Fruit fly (Drosophila melanogaster) whole organism, embryonic: ENCODE data around the gene dunk.

Experiments
- Abd-B ChIP-seq: fragments of 200-800 bp; sonication (Bioruptor generic); optimal IDR thresholded peaks from 2 replicates; lab custom pipeline; 2018; ENCODE audit warnings: missing biosample characterization, mild to moderate bottlenecking, missing genetic modification characterization, moderate library complexity
- Atf3 ChIP-seq: fragments of 200-800 bp; sonication (Bioruptor generic); optimal IDR thresholded peaks from 3 replicates; lab custom pipeline; 2016; ENCODE audit warnings: missing biosample characterization, missing genetic modification characterization
- BEAF-32 ChIP-seq: fragments of 200-800 bp; sonication (Bioruptor generic); optimal IDR thresholded peaks from 3 replicates; lab custom pipeline; 2017; ENCODE audit warnings: missing biosample characterization, missing genetic modification characterization, mild to moderate bottlenecking, moderate library complexity, missing genetic modification reagents
- CG10147 ChIP-seq: fragments of 200-800 bp; sonication (Bioruptor generic); optimal IDR thresholded peaks from 2 replicates; lab custom pipeline; 2019; ENCODE audit warnings: missing biosample characterization, mild to moderate bottlenecking, missing genetic modification characterization, moderate library complexity
- CG10462 ChIP-seq: fragments of 200-800 bp; sonication (Bioruptor generic); optimal IDR thresholded peaks from 2 replicates; lab custom pipeline; 2016; ENCODE audit warnings: missing biosample characterization, missing genetic modification characterization
- CG11093 ChIP-seq: fragments of 200-800 bp; sonication (Bioruptor generic); IDR thresholded peaks from 3 replicates; pipeline ENCODE4 v1.3.6; 2022; ENCODE audit warnings: missing biosample characterization, missing genetic modification characterization
- CG12071 ChIP-seq: fragments of 200-800 bp; sonication (Bioruptor generic); optimal IDR thresholded peaks from 3 replicates; lab custom pipeline; 2018; ENCODE audit warnings: missing biosample characterization, mild to moderate bottlenecking, missing genetic modification characterization
- CG1233 ChIP-seq: fragments of 200-800 bp; sonication (Bioruptor generic); optimal IDR thresholded peaks from 4 replicates; lab custom pipeline; 2018; ENCODE audit warnings: missing biosample characterization, mild to moderate bottlenecking, missing genetic modification characterization
- CG13424 ChIP-seq: fragments of 200-800 bp; sonication (Bioruptor generic); optimal IDR thresholded peaks from 2 replicates; lab custom pipeline; 2019; ENCODE audit warnings: missing biosample characterization, mild to moderate bottlenecking, missing genetic modification characterization, moderate library complexity
- CG1603 ChIP-seq: fragments of 200-800 bp; sonication (Bioruptor generic); optimal IDR thresholded peaks from 2 replicates; lab custom pipeline; 2019; ENCODE audit warnings: missing biosample characterization, mild to moderate bottlenecking, missing genetic modification characterization, moderate library complexity
- CG17361 ChIP-seq: fragments of 200-800 bp; sonication (Bioruptor generic); IDR thresholded peaks from 3 replicates; pipeline ENCODE4 v1.3.6; 2022; ENCODE audit warnings: missing biosample characterization, missing genetic modification characterization
- CG18011 ChIP-seq: fragments of 200-800 bp; sonication (Bioruptor generic); optimal IDR thresholded peaks from 2 replicates; lab custom pipeline; 2017; ENCODE audit warnings: missing biosample characterization, missing genetic modification characterization, mild to moderate bottlenecking, moderate library complexity, missing genotype
- CG2116 ChIP-seq: fragments of 200-800 bp; sonication (Bioruptor generic); optimal IDR thresholded peaks from 3 replicates; lab custom pipeline; 2018; ENCODE audit warnings: missing biosample characterization, mild to moderate bottlenecking, missing genetic modification characterization
- CG3838 ChIP-seq: fragments of 200-800 bp; sonication (Bioruptor generic); optimal IDR thresholded peaks from 3 replicates; lab custom pipeline; 2016; ENCODE audit warnings: missing biosample characterization, missing genetic modification characterization
- CG42726 ChIP-seq: fragments of 200-800 bp; sonication (Bioruptor generic); IDR thresholded peaks from 2 replicates; pipeline ENCODE4 v1.3.6; 2022; ENCODE audit warnings: missing biosample characterization, missing genetic modification characterization; ENCODE audit not compliant: partially characterized antibody
- CG4404 ChIP-seq: fragments of 200-800 bp; sonication (Bioruptor generic); IDR thresholded peaks from 2 replicates; pipeline ENCODE4 v1.3.6; 2022; ENCODE audit warnings: missing biosample characterization, missing genetic modification characterization
- CG4707 ChIP-seq: fragments of 200-800 bp; sonication (Bioruptor generic); optimal IDR thresholded peaks from 2 replicates; lab custom pipeline; 2018; ENCODE audit warnings: missing biosample characterization, mild to moderate bottlenecking, missing genetic modification characterization, moderate library complexity
- CG6791 ChIP-seq: fragments of 200-800 bp; sonication (Bioruptor generic); IDR thresholded peaks from 3 replicates; pipeline ENCODE4 v1.3.6; 2022; ENCODE audit warnings: missing biosample characterization, missing genetic modification characterization; ENCODE audit not compliant: partially characterized antibody
- CG7271 ChIP-seq: fragments of 200-800 bp; sonication (Bioruptor generic); optimal IDR thresholded peaks from 2 replicates; lab custom pipeline; 2018; ENCODE audit warnings: missing biosample characterization, mild to moderate bottlenecking, missing genetic modification characterization, moderate library complexity
- CG7556 ChIP-seq: fragments of 200-800 bp; sonication (Bioruptor generic); optimal IDR thresholded peaks from 2 replicates; lab custom pipeline; 2017; ENCODE audit warnings: missing biosample characterization, mild to moderate bottlenecking, missing genetic modification characterization
- CG8359 ChIP-seq: fragments of 200-800 bp; sonication (Bioruptor generic); optimal IDR thresholded peaks from 2 replicates; lab custom pipeline; 2017; ENCODE audit warnings: missing biosample characterization, mild to moderate bottlenecking, missing genetic modification characterization, borderline replicate concordance
- CG9437 ChIP-seq: fragments of 200-800 bp; sonication (Bioruptor generic); optimal IDR thresholded peaks from 2 replicates; lab custom pipeline; 2018; ENCODE audit warnings: missing biosample characterization, mild to moderate bottlenecking, missing genetic modification characterization
- CTCF ChIP-seq: fragments of 200-800 bp; sonication (Bioruptor generic); optimal IDR thresholded peaks from 2 replicates; lab custom pipeline; 2017; ENCODE audit warnings: missing biosample characterization, mild to moderate bottlenecking, missing genetic modification characterization, moderate library complexity
- CoRest ChIP-seq: fragments of 200-800 bp; sonication (Bioruptor generic); optimal IDR thresholded peaks from 3 replicates; lab custom pipeline; 2018; ENCODE audit warnings: missing biosample characterization, mild to moderate bottlenecking, missing genetic modification characterization, moderate library complexity
- Drgx ChIP-seq: fragments of 200-800 bp; sonication (Bioruptor generic); IDR thresholded peaks from 2 replicates; pipeline ENCODE4 v1.3.6; 2022; ENCODE audit warnings: missing biosample characterization, missing genetic modification characterization
- ERR ChIP-seq: fragments of 200-800 bp; sonication (Bioruptor generic); optimal IDR thresholded peaks from 2 replicates; lab custom pipeline; 2016; ENCODE audit warnings: missing biosample characterization, missing genetic modification characterization
- Hr3 ChIP-seq: fragments of 200-800 bp; sonication (Bioruptor generic); optimal IDR thresholded peaks from 3 replicates; lab custom pipeline; 2016; ENCODE audit warnings: missing biosample characterization, missing genetic modification characterization
- MTF-1 ChIP-seq: fragments of 200-800 bp; sonication (Bioruptor generic); optimal IDR thresholded peaks from 2 replicates; lab custom pipeline; 2018; ENCODE audit warnings: missing biosample characterization, mild to moderate bottlenecking, missing genetic modification characterization, borderline replicate concordance
- Nf-YC ChIP-seq: fragments of 200-800 bp; optimal IDR thresholded peaks from 3 replicates; lab custom pipeline; 2019; ENCODE audit warnings: missing biosample characterization, mild to moderate bottlenecking, missing genetic modification characterization, moderate library complexity
- Ravus ChIP-seq: fragments of 200-800 bp; sonication (Bioruptor generic); IDR thresholded peaks from 2 replicates; pipeline ENCODE4 v1.3.6; 2022; ENCODE audit warnings: missing biosample characterization, missing genetic modification characterization
- Rx ChIP-seq: fragments of 200-800 bp; sonication (Bioruptor generic); IDR thresholded peaks from 2 replicates; pipeline ENCODE4 v1.3.6; 2022; ENCODE audit warnings: missing biosample characterization, missing genetic modification characterization
- Sox100B ChIP-seq: fragments of 200-800 bp; sonication (Bioruptor generic); optimal IDR thresholded peaks from 3 replicates; lab custom pipeline; 2018; ENCODE audit warnings: missing biosample characterization, mild to moderate bottlenecking, missing genetic modification characterization
- Sox102F ChIP-seq: fragments of 200-800 bp; sonication (Bioruptor generic); optimal IDR thresholded peaks from 2 replicates; lab custom pipeline; 2018; ENCODE audit warnings: missing biosample characterization, mild to moderate bottlenecking, missing genetic modification characterization, moderate library complexity
- Xrp1 ChIP-seq: fragments of 200-800 bp; sonication (Bioruptor generic); IDR thresholded peaks from 2 replicates; pipeline ENCODE4 v1.3.6; 2022; ENCODE audit warnings: missing biosample characterization, missing genetic modification characterization
- al ChIP-seq: fragments of 200-800 bp; sonication (Bioruptor generic); IDR thresholded peaks from 2 replicates; pipeline ENCODE4 v1.3.6; 2022; ENCODE audit warnings: missing biosample characterization, missing genetic modification characterization
- aop ChIP-seq: fragments of 200-800 bp; sonication (Bioruptor generic); IDR thresholded peaks from 2 replicates; pipeline ENCODE4 v1.3.6; 2022; ENCODE audit warnings: missing biosample characterization, missing genetic modification characterization
- bsh ChIP-seq, 2 experiments: fragments of 200-800 bp; sonication (Bioruptor generic); optimal IDR thresholded peaks; 2 replicates each; lab custom pipeline; 2017 to 2018; ENCODE audit warnings: mild to moderate bottlenecking in 2 of 2, missing biosample characterization in 2 of 2, missing genetic modification characterization in 2 of 2, moderate library complexity in 1 of 2
- chinmo ChIP-seq: fragments of 200-800 bp; sonication (Bioruptor generic); IDR thresholded peaks from 4 replicates; pipeline ENCODE4 v1.3.6; 2022; ENCODE audit warnings: missing biosample characterization, missing genetic modification characterization; ENCODE audit not compliant: partially characterized antibody
- dmrt11E ChIP-seq: fragments of 200-800 bp; sonication (Bioruptor generic); optimal IDR thresholded peaks from 3 replicates; lab custom pipeline; 2018; ENCODE audit warnings: missing biosample characterization, mild to moderate bottlenecking, missing genetic modification characterization, moderate library complexity
- eyg ChIP-seq: fragments of 200-800 bp; sonication (Bioruptor generic); optimal IDR thresholded peaks from 3 replicates; lab custom pipeline; 2016; ENCODE audit warnings: missing biosample characterization, missing genetic modification characterization
- nerfin-1 ChIP-seq: fragments of 200-800 bp; sonication (Bioruptor generic); optimal IDR thresholded peaks from 3 replicates; lab custom pipeline; 2019; ENCODE audit warnings: missing biosample characterization, mild to moderate bottlenecking, missing genetic modification characterization, moderate library complexity
- oc ChIP-seq: fragments of 200-800 bp; sonication (Bioruptor generic); optimal IDR thresholded peaks from 2 replicates; lab custom pipeline; 2018; ENCODE audit warnings: missing biosample characterization, mild to moderate bottlenecking, missing genetic modification characterization, moderate library complexity
- otp ChIP-seq: fragments of 200-800 bp; sonication (Bioruptor generic); IDR thresholded peaks from 3 replicates; pipeline ENCODE4, ENCODE4 v1.3.6; 2022; ENCODE audit warnings: missing biosample characterization, missing genetic modification characterization
- pan ChIP-seq, 4 experiments: fragments of >200 bp in 3 of 4; fragments of 200-800 bp in 1 of 4; sonication (Bioruptor generic) in 1 of 4; optimal IDR thresholded peaks in 3 of 4; IDR thresholded peaks in 1 of 4; 2 replicates each; pipeline versions ENCODE4 v1.3.6 to Lab custom; 2017 to 2022; ENCODE audit warnings: missing biosample characterization in 2 of 4, missing genetic modification characterization in 2 of 4, mixed read lengths in 1 of 4
- peb ChIP-seq: fragments of 200-800 bp; sonication (Bioruptor generic); IDR thresholded peaks from 2 replicates; pipeline ENCODE4 v1.3.6; 2022; ENCODE audit warnings: missing biosample characterization, missing genetic modification characterization
- pros ChIP-seq: fragments of 200-800 bp; sonication (Bioruptor generic); optimal IDR thresholded peaks from 3 replicates; lab custom pipeline; 2019; ENCODE audit warnings: missing biosample characterization, mild to moderate bottlenecking, missing genetic modification characterization, moderate library complexity
- shn ChIP-seq: fragments of 200-800 bp; sonication (Bioruptor generic); optimal IDR thresholded peaks from 3 replicates; lab custom pipeline; 2016; ENCODE audit warnings: missing biosample characterization, missing genetic modification characterization
- sna ChIP-seq: fragments of 200-800 bp; sonication (Bioruptor generic); IDR thresholded peaks from 2 replicates; pipeline ENCODE4 v1.3.6; 2022; ENCODE audit warnings: missing biosample characterization, missing genetic modification characterization; ENCODE audit not compliant: partially characterized antibody
- yki ChIP-seq: fragments of >200 bp; optimal IDR thresholded peaks from 3 replicates; lab custom pipeline; 2018
- z ChIP-seq: fragments of 200-800 bp; sonication (Bioruptor generic); IDR thresholded peaks from 3 replicates; pipeline ENCODE4 v1.3.6; 2022; ENCODE audit warnings: missing biosample characterization, missing genetic modification characterization
- zfh1 ChIP-seq: fragments of 200-800 bp; sonication (Bioruptor generic); IDR thresholded peaks from 3 replicates; pipeline ENCODE4 v1.3.6; 2022; ENCODE audit warnings: missing biosample characterization, missing genetic modification characterization

Gene dunk

dm6 chr2L:22144127-22144526 is 7.3 kb upstream of the dunk start (continued):
- TF ChIP-seq Xrp1 (peak; percentile 82), zfh1 (GFP tag; lab: Robert Waterston, UW) (no peak), Rx (no peak), CG4707 (GFP tag; lab: Kevin White, UChicago) (no peak), z (GFP tag; lab: Robert Waterston, UW) (no peak), Sox102F (no peak), shn (GFP tag; lab: Kevin White, UChicago) (no peak), bsh (GFP tag; optimal IDR thresholded peaks at IDR 0.05; lab: Kevin White, UChicago) (no peak), MTF-1 (GFP tag; lab: Kevin White, UChicago) (peak; percentile 82), peb (GFP tag; lab: Robert Waterston, UW) (no peak), CoRest (tag; lab: Kevin White, UChicago) (no peak), CG7556 (no peak), CG1603 (no peak), CG3838 (GFP tag; lab: Kevin White, UChicago) (no peak), sna (GFP tag; lab: Robert Waterston, UW) (no peak), CG11093 (no peak; the same call in 2 of the 3 replicates), CG10147 (GFP tag; lab: Kevin White, UChicago) (no peak), CG8359 (GFP tag; lab: Kevin White, UChicago) (no peak), CG42726 (GFP tag; lab: Robert Waterston, UW) (no peak), CG13424 (tag; lab: Kevin White, UChicago) (no peak), oc (no peak), pros (GFP tag; lab: Kevin White, UChicago) (peak; percentile 25), CG7271 (tag; lab: Kevin White, UChicago) (peak; percentile 21), Abd-B (no peak), eyg (no peak), CG17361 (GFP tag; lab: Robert Waterston, UW) (no peak), Drgx (no peak), ERR (GFP tag; lab: Kevin White, UChicago) (no peak), nerfin-1 (tag; lab: Kevin White, UChicago) (peak; percentile 64), pan (optimal IDR thresholded peaks at IDR 0.05; lab: Kevin White, UChicago) (no peak), pan (GFP tag; optimal IDR thresholded peaks at IDR 0.05 in 1 of 2, IDR thresholded peaks at IDR 0.05 in 1 of 2) (peak in 1 of 2 experiments; percentile 28), Ravus (GFP tag; lab: Robert Waterston, UW) (no peak), CG12071 (peak; percentile 76), BEAF-32 (no peak), dmrt11E (no peak), CG4404 (no peak), Sox100B (GFP tag; lab: Kevin White, UChicago) (peak; percentile 32), Hr3 (GFP tag; lab: Kevin White, UChicago) (no peak), CTCF (GFP tag; lab: Kevin White, UChicago) (no peak), CG1233 (peak; percentile 84), Nf-YC (tag; lab: Kevin White, UChicago) (peak; percentile 60), CG2116 (GFP tag; lab: Kevin White, UChicago) (no peak), otp (GFP tag; lab: Robert Waterston, UW) (no peak), CG10462 (no peak), yki (lab: Kevin White, UChicago) (no peak), CG6791 (GFP tag; lab: Robert Waterston, UW) (no peak), aop (GFP tag; lab: Robert Waterston, UW) (no peak), chinmo (GFP tag; lab: Robert Waterston, UW) (0 out of 4 replicates have a peak, but pooled peaks have one; percentile 32), CG18011 (GFP tag; lab: Kevin White, UChicago) (no peak), al (GFP tag; lab: Robert Waterston, UW) (no peak), CG9437 (no peak), Atf3 (GFP tag; lab: Kevin White, UChicago) (no peak)
